Worm (Caenorhabditis elegans): ENCODE data around the gene alh-13.
A peak's percentile ranks its signal among the peaks of the same experiment; 100 is the strongest.

Gene alh-13

DNA sequence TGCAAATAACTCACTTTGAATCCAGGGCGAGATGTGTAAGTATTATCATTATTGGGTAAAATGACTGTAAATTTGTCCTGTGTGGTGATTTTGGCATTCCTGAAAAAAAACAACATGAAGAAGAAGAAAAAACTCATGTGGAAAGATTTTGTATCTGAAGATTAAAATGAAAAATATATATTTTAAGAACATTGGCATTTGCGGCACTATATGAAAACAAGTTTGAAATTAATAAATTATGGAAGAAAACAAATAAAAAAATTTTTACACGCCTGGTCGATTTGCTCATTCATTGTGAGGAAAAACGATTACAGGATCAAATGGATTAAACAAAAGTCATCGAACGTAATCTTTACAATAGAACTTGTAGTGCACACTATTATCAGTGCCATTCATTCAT, 12.5 kb upstream of the alh-13 start, which contains the start of gene ilc-17.1:
Gene ilc-17.1 (minus strand): TSS at position 101 of the 400 bp plus-strand sequence.
- no peak for TF ChIP-seq lsy-2 (tag; optimal IDR thresholded peaks at IDR 0.05)
- TF ChIP-seq skn-1 (tag; optimal IDR thresholded peaks at IDR 0.05), result no peak
- no peak for TF ChIP-seq snpc-4 (tag; optimal IDR thresholded peaks at IDR 0.05)
- no peak for TF ChIP-seq fkh-4 (tag; optimal IDR thresholded peaks at IDR 0.05; ENCODE audit: borderline replicate concordance)
- no peak for TF ChIP-seq ceh-63 (GFP tag; optimal IDR thresholded peaks at IDR 0.05)
- no peak for TF ChIP-seq nhr-90 (tag; optimal IDR thresholded peaks at IDR 0.05; ENCODE audit: poor library complexity)
- TF ChIP-seq pag-3 (tag; optimal IDR thresholded peaks at IDR 0.05; ENCODE audit: borderline replicate concordance, insufficient read depth), result no peak
- TF ChIP-seq nhr-20 (tag; optimal IDR thresholded peaks at IDR 0.05), result no peak
- TF ChIP-seq rnt-1 (tag; optimal IDR thresholded peaks at IDR 0.05), result no peak

DNA sequence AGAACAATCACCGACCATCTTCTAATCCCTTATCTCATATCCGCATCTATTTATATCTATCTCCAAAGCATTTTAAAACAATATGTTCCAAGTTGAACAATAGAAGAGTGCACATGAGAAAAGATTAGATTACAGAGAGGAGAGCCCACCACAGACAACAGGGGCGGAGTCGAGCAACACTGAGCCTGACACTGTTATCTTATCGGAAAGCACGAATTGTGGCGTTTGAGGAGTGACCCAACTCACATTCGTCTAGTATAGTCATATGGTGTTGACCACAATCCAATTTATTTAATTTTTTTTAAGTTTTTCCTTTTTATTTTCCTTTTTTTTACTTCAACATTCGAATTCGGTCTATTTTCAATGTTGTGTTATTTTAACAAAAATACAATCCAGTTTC, 1.5 kb upstream of the alh-13 start:
- no peak for TF ChIP-seq egl-13 (tag; optimal IDR thresholded peaks at IDR 0.05)
- TF ChIP-seq elt-2 (tag; optimal IDR thresholded peaks at IDR 0.05), result peak; percentile 80

DNA sequence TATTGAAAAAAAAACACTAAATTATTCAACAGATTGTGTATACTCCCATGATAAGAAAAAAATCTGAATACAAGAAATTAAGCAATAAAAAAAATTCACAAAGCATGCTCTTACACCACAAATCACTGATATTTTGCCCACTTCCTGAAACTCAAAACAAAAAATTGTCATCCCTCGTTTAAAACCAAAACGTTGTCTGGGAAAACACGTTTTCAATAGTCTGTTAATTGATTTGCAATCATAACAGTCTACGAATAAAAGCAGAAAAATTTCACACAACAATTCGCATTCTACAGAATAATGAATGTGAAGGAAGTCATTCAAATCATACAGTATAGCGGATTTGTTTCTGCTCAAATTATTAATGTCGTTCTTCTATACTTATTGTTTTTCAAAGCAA, 5.4 kb downstream of the alh-13 start, which contains the start of gene str-124:
Gene str-124 (plus strand): TSS at position 301 of the 400 bp plus-strand sequence.
- TF ChIP-seq jun-1 (tag; optimal IDR thresholded peaks at IDR 0.05) (no peak), isw-1 (GFP tag; IDR thresholded peaks at IDR 0.05) (no peak)

DNA sequence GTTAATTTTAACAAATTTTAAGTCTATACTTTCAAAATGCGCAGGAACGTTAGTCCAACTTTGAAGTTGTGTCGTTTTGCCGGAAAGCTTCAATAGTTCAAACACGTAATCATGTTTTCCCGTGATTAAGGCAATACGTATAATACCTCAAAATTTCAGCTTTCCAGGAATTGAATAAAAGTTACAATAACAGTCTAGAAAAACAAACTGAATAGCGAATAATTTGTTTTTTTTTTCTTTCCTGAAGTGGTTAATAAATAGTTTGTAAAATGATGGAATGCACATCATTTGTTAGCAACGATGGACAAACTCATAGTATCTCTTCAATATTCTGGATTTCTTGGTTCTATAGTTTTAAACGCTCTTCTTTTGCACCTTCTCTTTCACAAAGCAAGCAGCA, 7.8 kb downstream of the alh-13 start, which contains the start of gene str-123:
Gene str-123 (plus strand): TSS at position 301 of the 400 bp plus-strand sequence.
- TF ChIP-seq egl-13 (tag; optimal IDR thresholded peaks at IDR 0.05) (no peak), nhr-47 (tag; optimal IDR thresholded peaks at IDR 0.05) (no peak), lir-3 (tag; optimal IDR thresholded peaks at IDR 0.05; ENCODE audit: poor library complexity) (no peak), rnt-1 (tag; optimal IDR thresholded peaks at IDR 0.05) (no peak), ztf-11 (tag; optimal IDR thresholded peaks at IDR 0.05) (no peak), fkh-8 (tag; optimal IDR thresholded peaks at IDR 0.05) (no peak), blmp-1 (tag; optimal IDR thresholded peaks at IDR 0.05) (no peak), hlh-17 (GFP tag; optimal IDR thresholded peaks at IDR 0.05; ENCODE audit: borderline replicate concordance) (no peak), nhr-71 (tag; optimal IDR thresholded peaks at IDR 0.05) (no peak)

DNA sequence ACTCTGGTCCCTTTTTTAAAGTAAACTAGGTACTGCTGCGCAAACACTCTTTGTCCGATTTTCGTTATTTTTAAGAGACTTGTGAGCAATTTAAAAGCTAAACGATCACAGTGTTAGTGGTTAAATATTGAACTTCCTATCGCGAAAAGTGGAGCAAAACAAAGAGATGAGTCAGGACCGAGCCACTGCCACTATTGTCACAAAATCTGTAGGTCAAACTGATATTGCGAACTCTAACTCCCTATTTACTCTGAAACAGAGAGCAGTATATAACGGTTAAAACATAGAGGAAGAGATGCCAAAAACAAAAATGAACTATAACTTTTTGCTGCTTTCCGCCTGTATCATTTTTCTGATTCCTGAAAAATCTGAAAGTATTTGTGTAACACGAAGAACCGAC, 10.4 kb downstream of the alh-13 start, which contains the start of gene abf-5:
Gene abf-5 (plus strand): TSS at position 301 of the 400 bp plus-strand sequence.
- TF ChIP-seq snu-23 (GFP tag; optimal IDR thresholded peaks at IDR 0.05), result no peak

DNA sequence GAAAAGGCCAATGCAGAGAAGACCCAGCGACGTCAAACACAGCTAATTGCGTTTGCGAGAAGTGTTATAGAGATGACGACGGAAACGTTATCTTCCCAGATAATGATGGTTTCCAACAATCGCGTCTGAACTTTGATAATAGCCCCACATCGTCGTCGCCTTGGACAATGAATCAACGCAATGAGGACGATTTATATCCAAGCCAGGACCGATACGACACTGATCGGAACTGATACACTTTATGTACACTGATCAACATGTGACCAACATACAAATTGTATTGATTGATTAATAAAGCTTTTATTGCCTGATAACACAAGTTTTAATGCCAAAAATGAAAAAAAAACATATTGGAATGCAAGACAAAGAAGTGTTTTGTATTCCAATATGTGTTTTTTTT, 10.9 kb downstream of the alh-13 start:
- TF ChIP-seq nhr-85 (tag) (peak; percentile 48), swsn-7 (tag; optimal IDR thresholded peaks at IDR 0.05) (no peak), elt-3 (tag; optimal IDR thresholded peaks at IDR 0.05) (peak in 1 of 6 experiments; percentile 58), fos-1 (tag; optimal IDR thresholded peaks at IDR 0.05) (no peak), hlh-4 (tag; optimal IDR thresholded peaks at IDR 0.05) (no peak), nhr-47 (tag; optimal IDR thresholded peaks at IDR 0.05) (no peak), ceh-82 (tag; optimal IDR thresholded peaks at IDR 0.05) (no peak), blmp-1 (tag; optimal IDR thresholded peaks at IDR 0.05) (peak; percentile 17)

DNA sequence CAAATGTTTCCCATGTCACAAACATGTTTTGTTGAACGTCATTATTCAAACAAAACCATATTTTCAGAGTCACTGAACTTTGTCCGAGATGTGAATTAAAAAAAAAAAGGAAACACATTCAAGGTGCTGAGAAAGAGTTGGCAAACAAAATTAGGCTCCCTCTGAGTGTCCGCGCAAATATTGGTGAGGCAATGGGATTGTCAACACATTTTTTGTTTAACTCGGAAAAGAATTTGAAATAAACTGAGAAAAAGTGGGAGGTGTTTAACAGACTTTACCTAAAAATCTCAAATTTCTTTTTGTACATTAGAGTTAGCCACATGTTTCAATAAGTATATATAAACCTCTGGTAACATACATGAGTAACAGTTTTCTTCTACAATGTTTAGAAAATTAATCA, 11.6 kb downstream of the alh-13 start, which contains the start of gene abf-6:
Gene abf-6 (plus strand): TSS at position 323 of the 400 bp plus-strand sequence.
- TF ChIP-seq nhr-11 (tag; optimal IDR thresholded peaks at IDR 0.05), result no peak
- TF ChIP-seq nhr-71 (tag; optimal IDR thresholded peaks at IDR 0.05), result no peak
- TF ChIP-seq nhr-76 (tag; optimal IDR thresholded peaks at IDR 0.05), result no peak
- no peak for TF ChIP-seq egl-27 (tag; optimal IDR thresholded peaks at IDR 0.05)
- TF ChIP-seq alr-1 (tag; optimal IDR thresholded peaks at IDR 0.05; ENCODE audit: borderline replicate concordance), result no peak
- TF ChIP-seq lin-14 (GFP tag; optimal IDR thresholded peaks at IDR 0.05), result peak; percentile 23
- no peak for TF ChIP-seq ama-1 (optimal IDR thresholded peaks at IDR 0.05)
